In the genomic region with DNA sequence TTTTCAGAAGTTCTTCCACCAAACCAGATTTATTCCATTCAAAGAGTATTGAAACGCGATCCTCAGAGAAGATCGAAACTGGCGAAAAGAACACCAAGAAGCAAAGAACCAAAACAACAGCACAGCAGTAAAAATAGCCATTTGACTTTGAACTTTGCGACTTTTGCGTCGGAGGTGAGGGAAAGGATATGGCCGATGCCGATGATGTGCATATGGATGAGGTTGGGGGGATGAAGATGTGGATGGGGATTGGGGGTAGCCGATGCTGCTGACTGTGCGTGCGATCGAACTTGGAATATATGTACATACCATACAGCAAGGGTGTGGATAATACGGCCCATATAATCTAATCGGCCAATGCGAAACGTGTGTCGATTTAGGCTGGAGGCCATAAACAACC, we compare ENCODE assay signal across 1 fruit fly cellular context.
TF ChIP-seq lines count a peak whose summit lies in the region.

No protein-coding gene starts in this region.

TF ChIP-seq in whole organism, embryonic, 481 proteins besides CTCF, POLR2A, EP300 and RAD21 (continued from another document):
- TF ChIP-seq stwl (tag; optimal IDR thresholded peaks at IDR 0.05; lab: Kevin White, UChicago) (no peak), CG5953 (GFP tag; IDR thresholded peaks at IDR 0.05; lab: Robert Waterston, UW) (0 out of 2 replicates have a peak, but pooled peaks have one; percentile 20), zfh2 (GFP tag; optimal IDR thresholded peaks at IDR 0.05; lab: Kevin White, UChicago) (no peak), CG7928 (GFP tag; optimal IDR thresholded peaks at IDR 0.05; lab: Kevin White, UChicago) (no peak), Atf-2 (GFP tag; optimal IDR thresholded peaks at IDR 0.05; lab: Kevin White, UChicago) (no peak), CG43689 (GFP tag; IDR thresholded peaks at IDR 0.05; lab: Robert Waterston, UW) (no peak), CG2202 (tag; optimal IDR thresholded peaks at IDR 0.05; lab: Kevin White, UChicago) (no peak)
